Worm (Caenorhabditis elegans): ENCODE measurements around the gene Y116A8C.43.

ce11 chrIV:17099113-17099512 is 10.5 kb downstream of the Y116A8C.43 start:
- TF ChIP-seq sem-4 (tag; optimal IDR thresholded peaks at IDR 0.05): no peak
- TF ChIP-seq nhr-77 (tag; optimal IDR thresholded peaks at IDR 0.05): no peak
- no peak for TF ChIP-seq fos-1 (tag; optimal IDR thresholded peaks at IDR 0.05)
- no peak for TF ChIP-seq mdl-1 (tag; optimal IDR thresholded peaks at IDR 0.05)
- no peak for TF ChIP-seq ama-1 (optimal IDR thresholded peaks at IDR 0.05)
- no peak for TF ChIP-seq blmp-1 (tag; optimal IDR thresholded peaks at IDR 0.05; ENCODE audit: insufficient read depth)
- TF ChIP-seq elt-1 (tag; optimal IDR thresholded peaks at IDR 0.05): no peak
- TF ChIP-seq lin-39 (tag; optimal IDR thresholded peaks at IDR 0.05): no peak
